Worm (Caenorhabditis elegans) whole organism, early embryonic: Measurements from ENCODE around the gene K02D10.2.

Experiments used
- B0310.2 ChIP-seq: sonication (generic microtip); optimal IDR thresholded peaks from 2 replicates; lab custom pipeline; 2016; ENCODE audit warnings: mild to moderate bottlenecking, missing genetic modification characterization, missing compliant biosample characterization
- F13C5.2 ChIP-seq: sonication (generic microtip); optimal IDR thresholded peaks from 2 replicates; lab custom pipeline; 2017; ENCODE audit warnings: mild to moderate bottlenecking, missing genetic modification characterization, inconsistent platforms, missing compliant biosample characterization
- aly-1 ChIP-seq: sonication (generic microtip); optimal IDR thresholded peaks from 2 replicates; lab custom pipeline; 2016; ENCODE audit warnings: missing genetic modification characterization, missing compliant biosample characterization
- ama-1 ChIP-seq: fragments of 150-350 bp; optimal IDR thresholded peaks from 2 replicates; lab custom pipeline; 2014
- ceh-13 ChIP-seq: fragments of 200-800 bp; sonication (Bioruptor generic); optimal IDR thresholded peaks from 2 replicates; lab custom pipeline; 2018; ENCODE audit warnings: mild to moderate bottlenecking, missing genetic modification characterization, missing compliant biosample characterization
- ceh-36 ChIP-seq: sonication (generic microtip); optimal IDR thresholded peaks from 2 replicates; lab custom pipeline; 2016; ENCODE audit warnings: missing genetic modification characterization, inconsistent platforms, missing compliant biosample characterization
- ets-7 ChIP-seq: sonication (generic microtip); optimal IDR thresholded peaks from 2 replicates; lab custom pipeline; 2016; ENCODE audit warnings: missing genotype, missing genetic modification characterization, missing compliant biosample characterization
- flt-1 ChIP-seq: fragments of 200-800 bp; sonication (Bioruptor generic); IDR thresholded peaks from 2 replicates; pipeline ENCODE4 v1.3.6; 2022; ENCODE audit warnings: missing genetic modification characterization, missing compliant biosample characterization
- hmbx-1 ChIP-seq: sonication (generic microtip); optimal IDR thresholded peaks from 2 replicates; lab custom pipeline; 2016; ENCODE audit warnings: mild to moderate bottlenecking, missing genetic modification characterization, missing compliant biosample characterization
- hmg-4 ChIP-seq: fragments of 200-800 bp; sonication (Bioruptor generic); optimal IDR thresholded peaks from 2 replicates; lab custom pipeline; 2018; ENCODE audit warnings: mild to moderate bottlenecking, missing genetic modification characterization, missing compliant biosample characterization
- hnd-1 ChIP-seq: sonication (generic microtip); optimal IDR thresholded peaks from 2 replicates; lab custom pipeline; 2016; ENCODE audit warnings: missing genetic modification characterization, missing compliant biosample characterization
- pes-1 ChIP-seq: fragments of 200-800 bp; sonication (Bioruptor generic); IDR thresholded peaks from 2 replicates; pipeline ENCODE4 v1.3.6; 2022; ENCODE audit warnings: missing genetic modification reagents, missing genetic modification characterization, missing compliant biosample characterization
- scrt-1 ChIP-seq: fragments of 200-800 bp; sonication (Bioruptor generic); IDR thresholded peaks from 2 replicates; pipeline ENCODE4 v1.3.6; 2022; ENCODE audit warnings: missing genetic modification characterization, missing compliant biosample characterization
- sea-1 ChIP-seq: fragments of 200-800 bp; sonication (Bioruptor generic); conservative IDR thresholded peaks from 2 replicates; pipeline ENCODE4 v1.3.6; 2022; ENCODE audit warnings: missing genetic modification characterization, missing compliant biosample characterization
- tbx-11 ChIP-seq: fragments of 200-800 bp; sonication (Bioruptor generic); IDR thresholded peaks from 2 replicates; pipeline ENCODE4 v1.3.6; 2022; ENCODE audit warnings: missing genetic modification characterization, missing compliant biosample characterization
- tbx-37 ChIP-seq: fragments of 200-800 bp; sonication (Bioruptor generic); conservative IDR thresholded peaks from 2 replicates; pipeline ENCODE4 v1.3.6; 2022; ENCODE audit warnings: missing genetic modification reagents, missing genetic modification characterization, missing compliant biosample characterization
- tra-4 ChIP-seq: sonication (generic microtip); optimal IDR thresholded peaks from 2 replicates; lab custom pipeline; 2017; ENCODE audit warnings: missing genetic modification characterization, missing compliant biosample characterization

K02D10.2 gene

ce11 chrIII:8772428-8773027 lies 1.5 kb upstream of the K02D10.2 start:
- TF ChIP-seq ama-1 (lab: Kevin White, UChicago) = no peak
- TF ChIP-seq scrt-1 = no peak
- no peak for TF ChIP-seq tbx-37 (GFP tag; lab: Robert Waterston, UW)
- no peak for TF ChIP-seq tra-4 (tag; lab: Kevin White, UChicago)
- TF ChIP-seq pes-1 = no peak
- no peak for TF ChIP-seq hmg-4 (GFP tag; lab: Kevin White, UChicago)
- TF ChIP-seq sea-1 (GFP tag; lab: Robert Waterston, UW) = no peak
- no peak for TF ChIP-seq ceh-36 (tag; lab: Kevin White, UChicago)
- no peak for TF ChIP-seq aly-1 (tag; lab: Kevin White, UChicago)
- TF ChIP-seq tbx-11 = no peak
- TF ChIP-seq ceh-13 (GFP tag; lab: Kevin White, UChicago) = no peak
- TF ChIP-seq hnd-1 (tag; lab: Kevin White, UChicago) = no peak
- no peak for TF ChIP-seq flt-1 (GFP tag; lab: Robert Waterston, UW)
- no peak for TF ChIP-seq ets-7 (tag; lab: Kevin White, UChicago)
- TF ChIP-seq B0310.2 (tag; lab: Kevin White, UChicago) = no peak
- no peak for TF ChIP-seq hmbx-1 (tag; lab: Kevin White, UChicago)
- TF ChIP-seq F13C5.2 (tag; lab: Kevin White, UChicago) = no peak

ce11 chrIII:8771851-8772250 lies 789 bp upstream of the K02D10.2 start, which contains the start of gene K02D10.3:
Gene K02D10.3 (minus strand): TSS chrIII:8771951.
- TF ChIP-seq hmbx-1 (tag; lab: Kevin White, UChicago) = no peak
- no peak for TF ChIP-seq aly-1 (tag; lab: Kevin White, UChicago)
- TF ChIP-seq ets-7 (tag; lab: Kevin White, UChicago) = no peak
- TF ChIP-seq hmg-4 (GFP tag; lab: Kevin White, UChicago) = no peak
- no peak for TF ChIP-seq pes-1
- TF ChIP-seq tra-4 (tag; lab: Kevin White, UChicago) = no peak
- no peak for TF ChIP-seq sea-1 (GFP tag; lab: Robert Waterston, UW)
- no peak for TF ChIP-seq ama-1 (lab: Kevin White, UChicago)
- TF ChIP-seq B0310.2 (tag; lab: Kevin White, UChicago) = no peak
- no peak for TF ChIP-seq ceh-13 (GFP tag; lab: Kevin White, UChicago)

ce11 chrIII:8770243-8770642 lies 819 bp downstream of the K02D10.2 start:
- TF ChIP-seq scrt-1 = no peak
- TF ChIP-seq ama-1 (lab: Kevin White, UChicago) = no peak
- TF ChIP-seq hnd-1 (tag; lab: Kevin White, UChicago) = no peak
- TF ChIP-seq flt-1 (GFP tag; lab: Robert Waterston, UW) = no peak
- TF ChIP-seq ceh-36 (tag; lab: Kevin White, UChicago) = no peak
- no peak for TF ChIP-seq B0310.2 (tag; lab: Kevin White, UChicago)
- no peak for TF ChIP-seq ceh-13 (GFP tag; lab: Kevin White, UChicago)
- TF ChIP-seq ets-7 (tag; lab: Kevin White, UChicago) = no peak
- TF ChIP-seq tbx-11 = no peak
- TF ChIP-seq aly-1 (tag; lab: Kevin White, UChicago) = no peak
- TF ChIP-seq sea-1 (GFP tag; lab: Robert Waterston, UW) = no peak
- no peak for TF ChIP-seq pes-1
- no peak for TF ChIP-seq tra-4 (tag; lab: Kevin White, UChicago)
- no peak for TF ChIP-seq F13C5.2 (tag; lab: Kevin White, UChicago)

ce11 chrIII:8769253-8769652 lies 1.8 kb downstream of the K02D10.2 start, which contains the start of gene K02D10.1:
Gene K02D10.1 (plus strand): TSS chrIII:8769536.
- TF ChIP-seq scrt-1 (no peak), F13C5.2 (tag; lab: Kevin White, UChicago) (no peak), flt-1 (GFP tag; lab: Robert Waterston, UW) (no peak), tbx-11 (no peak), ceh-13 (GFP tag; lab: Kevin White, UChicago) (no peak), ama-1 (lab: Kevin White, UChicago) (no peak), B0310.2 (tag; lab: Kevin White, UChicago) (no peak), ceh-36 (tag; lab: Kevin White, UChicago) (no peak), tbx-37 (GFP tag; lab: Robert Waterston, UW) (no peak), tra-4 (tag; lab: Kevin White, UChicago) (no peak), aly-1 (tag; lab: Kevin White, UChicago) (no peak), hmg-4 (GFP tag; lab: Kevin White, UChicago) (no peak), sea-1 (GFP tag; lab: Robert Waterston, UW) (no peak), ets-7 (tag; lab: Kevin White, UChicago) (no peak), hmbx-1 (tag; lab: Kevin White, UChicago) (no peak), pes-1 (no peak), hnd-1 (tag; lab: Kevin White, UChicago) (no peak)

- TF ChIP-seq pes-1 (peak; percentile 86), tra-4 (tag; lab: Kevin White, UChicago) (peak; percentile 45), B0310.2 (tag; lab: Kevin White, UChicago) (peak; percentile 32), flt-1 (GFP tag; lab: Robert Waterston, UW) (peak; percentile 79), ama-1 (lab: Kevin White, UChicago) (no peak), ceh-36 (tag; lab: Kevin White, UChicago) (peak; percentile 50), hnd-1 (tag; lab: Kevin White, UChicago) (peak; percentile 52), scrt-1 (peak; percentile 79), hmbx-1 (tag; lab: Kevin White, UChicago) (peak; percentile 54), aly-1 (tag; lab: Kevin White, UChicago) (peak; percentile 25), sea-1 (GFP tag; lab: Robert Waterston, UW) (peak; percentile 75), F13C5.2 (tag; lab: Kevin White, UChicago) (peak; percentile 92), ets-7 (tag; lab: Kevin White, UChicago) (peak; percentile 65), hmg-4 (GFP tag; lab: Kevin White, UChicago) (peak; percentile 84), tbx-11 (peak; percentile 67; the same call in 1 of the 2 replicates), ceh-13 (GFP tag; lab: Kevin White, UChicago) (peak; percentile 61), tbx-37 (GFP tag; lab: Robert Waterston, UW) (0 out of 2 replicates have a peak, but pooled peaks have one; percentile 57)
These were observed 3.1 kb downstream of the K02D10.2 start, which contains the start of gene mtss-1 for ce11 chrIII:8767889-8768361. Gene mtss-1 (plus strand): TSS chrIII:8768311.
